Worm (Caenorhabditis elegans): Measurements from ENCODE around the gene D1005.5.
A peak's percentile ranks its signal among the peaks of the same experiment; 100 is the strongest.

D1005.5 gene

ce11 chrX:1450352-1450818 is 22.4 kb downstream of the D1005.5 start, which contains the start of gene W05H7.1:
W05H7.1 (plus strand) TSS chrX:1450768.
- peak; percentile 9 for TF ChIP-seq xbp-1 (tag; optimal IDR thresholded peaks at IDR 0.05)
- peak; percentile 49 for TF ChIP-seq lin-14 (GFP tag; optimal IDR thresholded peaks at IDR 0.05)
- TF ChIP-seq C04F5.9 (tag; optimal IDR thresholded peaks at IDR 0.05) = no peak
- no peak for TF ChIP-seq nhr-11 (tag; optimal IDR thresholded peaks at IDR 0.05)
- no peak for TF ChIP-seq pax-3 (tag; optimal IDR thresholded peaks at IDR 0.05)
- TF ChIP-seq elt-2 (tag; optimal IDR thresholded peaks at IDR 0.05) = no peak
- no peak for TF ChIP-seq lin-39 (tag; optimal IDR thresholded peaks at IDR 0.05)
- TF ChIP-seq unc-86 (tag; optimal IDR thresholded peaks at IDR 0.05) = peak; percentile 51
- peak in 1 of 2 experiments; percentile 38 for TF ChIP-seq mdl-1 (tag; optimal IDR thresholded peaks at IDR 0.05)
- TF ChIP-seq unc-62 (GFP tag; optimal IDR thresholded peaks at IDR 0.05) = no peak
- TF ChIP-seq ets-5 (GFP tag; IDR thresholded peaks at IDR 0.05) = no peak
- TF ChIP-seq mef-2 (tag; optimal IDR thresholded peaks at IDR 0.05) = no peak
- TF ChIP-seq nhr-28 (tag; optimal IDR thresholded peaks at IDR 0.05) = no peak
- TF ChIP-seq fkh-4 (tag; optimal IDR thresholded peaks at IDR 0.05; ENCODE audit: borderline replicate concordance) = no peak
- TF ChIP-seq ceh-88 (GFP tag; IDR thresholded peaks at IDR 0.05) = no peak
- no peak for TF ChIP-seq egl-13 (tag; optimal IDR thresholded peaks at IDR 0.05)
- TF ChIP-seq irx-1 (tag; optimal IDR thresholded peaks at IDR 0.05) = peak; percentile 2
- TF ChIP-seq nhr-90 (tag; optimal IDR thresholded peaks at IDR 0.05; ENCODE audit: poor library complexity) = no peak
- TF ChIP-seq fos-1 (tag; optimal IDR thresholded peaks at IDR 0.05) = no peak
- peak; percentile 31 for TF ChIP-seq rnt-1 (tag; optimal IDR thresholded peaks at IDR 0.05)
- peak in 1 of 2 experiments; percentile 43 for TF ChIP-seq efl-1 (optimal IDR thresholded peaks at IDR 0.05)
- no peak for TF ChIP-seq efl-1 (GFP tag; optimal IDR thresholded peaks at IDR 0.05 in 1 of 2)
- TF ChIP-seq nhr-237 (tag; optimal IDR thresholded peaks at IDR 0.05) = no peak
- TF ChIP-seq nhr-20 (tag; optimal IDR thresholded peaks at IDR 0.05) = peak; percentile 48
- TF ChIP-seq grh-1 (GFP tag; IDR thresholded peaks at IDR 0.05) = no peak
- TF ChIP-seq blmp-1 (tag; optimal IDR thresholded peaks at IDR 0.05) = peak; percentile 29
- TF ChIP-seq C16A3.4 (tag; optimal IDR thresholded peaks at IDR 0.05) = peak; percentile 67
- TF ChIP-seq fkh-8 (tag; optimal IDR thresholded peaks at IDR 0.05) = peak; percentile 36
- no peak for TF ChIP-seq nhr-85 (tag)
- TF ChIP-seq nhr-47 (tag; optimal IDR thresholded peaks at IDR 0.05) = peak; percentile 32
- TF ChIP-seq sox-4 (tag; optimal IDR thresholded peaks at IDR 0.05) = no peak
- TF ChIP-seq ceh-82 (tag; optimal IDR thresholded peaks at IDR 0.05) = peak in 2 of 3 experiments; percentile 19 to 22
- TF ChIP-seq pqm-1 (tag; optimal IDR thresholded peaks at IDR 0.05) = no peak
- TF ChIP-seq mab-9 (GFP tag; IDR thresholded peaks at IDR 0.05) = no peak
- TF ChIP-seq nhr-84 (tag; optimal IDR thresholded peaks at IDR 0.05) = no peak
- no peak for TF ChIP-seq egl-27 (tag; optimal IDR thresholded peaks at IDR 0.05)
- no peak for TF ChIP-seq sptf-1 (tag; optimal IDR thresholded peaks at IDR 0.05)
- peak; percentile 46 for TF ChIP-seq nhr-71 (tag; optimal IDR thresholded peaks at IDR 0.05)
- TF ChIP-seq lir-3 (tag; optimal IDR thresholded peaks at IDR 0.05; ENCODE audit: poor library complexity) = no peak
- no peak for TF ChIP-seq tbx-2 (tag; optimal IDR thresholded peaks at IDR 0.05)
- no peak for TF ChIP-seq vab-15 (tag; optimal IDR thresholded peaks at IDR 0.05)
- TF ChIP-seq sup-37 (GFP tag; optimal IDR thresholded peaks at IDR 0.05) = no peak
- TF ChIP-seq zag-1 (tag; optimal IDR thresholded peaks at IDR 0.05) = no peak
- no peak for TF ChIP-seq ces-1 (GFP tag; optimal IDR thresholded peaks at IDR 0.05)
- 0 out of 2 replicates have a peak, but pooled peaks have one; percentile 8 for TF ChIP-seq nhr-19 (GFP tag; conservative IDR thresholded peaks at IDR 0.05)
- no peak for TF ChIP-seq alr-1 (tag; optimal IDR thresholded peaks at IDR 0.05; ENCODE audit: borderline replicate concordance)
- TF ChIP-seq efl-3 (GFP tag; optimal IDR thresholded peaks at IDR 0.05) = no peak
- peak; percentile 62 for TF ChIP-seq skn-1 (tag; optimal IDR thresholded peaks at IDR 0.05)
- no peak for TF ChIP-seq fkh-10 (GFP tag; optimal IDR thresholded peaks at IDR 0.05)
- no peak for TF ChIP-seq hlh-17 (GFP tag; optimal IDR thresholded peaks at IDR 0.05; ENCODE audit: borderline replicate concordance)
- peak; percentile 41 for TF ChIP-seq swsn-7 (tag; optimal IDR thresholded peaks at IDR 0.05)
- TF ChIP-seq lsy-2 (tag; optimal IDR thresholded peaks at IDR 0.05) = peak in 1 of 2 experiments; percentile 59
- TF ChIP-seq dpl-1 (GFP tag; optimal IDR thresholded peaks at IDR 0.05) = peak in 2 of 3 experiments; percentile 12 to 13
